Worm (Caenorhabditis elegans): ENCODE results near the gene F26D10.13.

The F26D10.13 gene

ce11 chrIV:17281060-17282021 lies 16.7 kb upstream of the F26D10.13 start (continued):
- peak; percentile 2 for TF ChIP-seq efl-3 (GFP tag; optimal IDR thresholded peaks at IDR 0.05)
- peak; percentile 76 for TF ChIP-seq skn-1 (tag; optimal IDR thresholded peaks at IDR 0.05)
- no peak for TF ChIP-seq ceh-90 (tag; optimal IDR thresholded peaks at IDR 0.05)
- TF ChIP-seq nhr-85 (tag): no peak
- TF ChIP-seq unc-98 (GFP tag; IDR thresholded peaks at IDR 0.05): no peak
- peak; percentile 25 for TF ChIP-seq pag-3 (tag; optimal IDR thresholded peaks at IDR 0.05; ENCODE audit: borderline replicate concordance, insufficient read depth)
- peak; percentile 82 for TF ChIP-seq nhr-71 (tag; optimal IDR thresholded peaks at IDR 0.05)
- peak; percentile 61 for TF ChIP-seq nhr-19 (GFP tag; conservative IDR thresholded peaks at IDR 0.05)
- TF ChIP-seq aha-1 (tag; optimal IDR thresholded peaks at IDR 0.05): peak; percentile 29
- peak; percentile 11 for TF ChIP-seq egl-13 (tag; optimal IDR thresholded peaks at IDR 0.05)
- TF ChIP-seq C04F5.9 (tag; optimal IDR thresholded peaks at IDR 0.05): no peak
- TF ChIP-seq dsc-1 (tag; optimal IDR thresholded peaks at IDR 0.05): peak; percentile 60
- TF ChIP-seq C34B4.2 (tag; optimal IDR thresholded peaks at IDR 0.05): no peak
- TF ChIP-seq ceh-63 (GFP tag; optimal IDR thresholded peaks at IDR 0.05): peak; percentile 25
- no peak for TF ChIP-seq vab-15 (tag; optimal IDR thresholded peaks at IDR 0.05)
- TF ChIP-seq dpl-1 (GFP tag; optimal IDR thresholded peaks at IDR 0.05): peak in 2 of 3 experiments; percentile 22 to 28
- no peak for TF ChIP-seq ceh-82 (tag; optimal IDR thresholded peaks at IDR 0.05)
- peak; percentile 61 for TF ChIP-seq unc-30 (tag; optimal IDR thresholded peaks at IDR 0.05)
- no peak for TF ChIP-seq nhr-77 (tag; optimal IDR thresholded peaks at IDR 0.05)
- TF ChIP-seq ama-1 (optimal IDR thresholded peaks at IDR 0.05): peak; percentile 99

- TF ChIP-seq fkh-8 (tag; optimal IDR thresholded peaks at IDR 0.05) (peak; percentile 9), fkh-4 (tag; optimal IDR thresholded peaks at IDR 0.05; ENCODE audit: borderline replicate concordance) (no peak), lin-35 (GFP tag; optimal IDR thresholded peaks at IDR 0.05) (peak in 1 of 2 experiments; percentile 0), mef-2 (tag; optimal IDR thresholded peaks at IDR 0.05) (no peak), efl-1 (optimal IDR thresholded peaks at IDR 0.05) (no peak), efl-1 (GFP tag; optimal IDR thresholded peaks at IDR 0.05 in 1 of 2) (peak in 1 of 2 experiments; percentile 66), rnt-1 (tag; optimal IDR thresholded peaks at IDR 0.05) (peak; percentile 16), lsy-2 (tag; optimal IDR thresholded peaks at IDR 0.05) (peak in 1 of 2 experiments; percentile 11), nhr-85 (tag) (peak; percentile 86)
These were observed 15.9 kb upstream of the F26D10.13 start for ce11 chrIV:17280441-17280939.

ce11 chrIV:17279592-17280440 lies 15.2 kb upstream of the F26D10.13 start:
- TF ChIP-seq zag-1 (tag; optimal IDR thresholded peaks at IDR 0.05) (no peak), fkh-8 (tag; optimal IDR thresholded peaks at IDR 0.05) (peak; percentile 1), nhr-11 (tag; optimal IDR thresholded peaks at IDR 0.05) (no peak), nhr-76 (tag; optimal IDR thresholded peaks at IDR 0.05) (no peak), skn-1 (tag; optimal IDR thresholded peaks at IDR 0.05) (peak; percentile 35), jun-1 (tag; optimal IDR thresholded peaks at IDR 0.05) (no peak), nhr-85 (tag) (peak; percentile 38), rnt-1 (tag; optimal IDR thresholded peaks at IDR 0.05) (no peak), mep-1 (tag; optimal IDR thresholded peaks at IDR 0.05) (peak; percentile 17), vab-15 (tag; optimal IDR thresholded peaks at IDR 0.05) (no peak), tbx-2 (tag; optimal IDR thresholded peaks at IDR 0.05) (no peak), aly-2 (tag; optimal IDR thresholded peaks at IDR 0.05) (peak; percentile 47), isw-1 (GFP tag; IDR thresholded peaks at IDR 0.05) (no peak), dsc-1 (tag; optimal IDR thresholded peaks at IDR 0.05) (no peak), ama-1 (optimal IDR thresholded peaks at IDR 0.05) (peak; percentile 68), egl-27 (tag; optimal IDR thresholded peaks at IDR 0.05) (no peak), fkh-10 (GFP tag; optimal IDR thresholded peaks at IDR 0.05) (no peak), mdl-1 (tag; optimal IDR thresholded peaks at IDR 0.05) (no peak), nhr-47 (tag; optimal IDR thresholded peaks at IDR 0.05) (no peak), C34B4.2 (tag; optimal IDR thresholded peaks at IDR 0.05) (no peak), pax-3 (tag; optimal IDR thresholded peaks at IDR 0.05) (no peak), pag-3 (tag; optimal IDR thresholded peaks at IDR 0.05; ENCODE audit: borderline replicate concordance, insufficient read depth) (no peak), hlh-17 (GFP tag; optimal IDR thresholded peaks at IDR 0.05; ENCODE audit: borderline replicate concordance) (no peak), F16B12.6 (tag; optimal IDR thresholded peaks at IDR 0.05) (no peak), fos-1 (tag; optimal IDR thresholded peaks at IDR 0.05) (no peak), efl-1 (optimal IDR thresholded peaks at IDR 0.05) (no peak), efl-1 (GFP tag; optimal IDR thresholded peaks at IDR 0.05 in 1 of 2) (peak in 1 of 2 experiments; percentile 73)
